Worm (Caenorhabditis elegans): Measurements from ENCODE around the gene Y46D2A.3.

Y46D2A.3 gene

ce11 chrII:3344917-3345316 is 17.9 kb upstream of the Y46D2A.3 start, which contains the start of gene bath-28:
Gene bath-28 (minus strand): TSS chrII:3344967.
- TF ChIP-seq lin-15B (tag; optimal IDR thresholded peaks at IDR 0.05): no peak
- TF ChIP-seq rnt-1 (tag; optimal IDR thresholded peaks at IDR 0.05): no peak
- TF ChIP-seq xbp-1 (tag; optimal IDR thresholded peaks at IDR 0.05): no peak
- TF ChIP-seq tlp-1 (tag; optimal IDR thresholded peaks at IDR 0.05): no peak
- no peak for TF ChIP-seq sox-4 (tag; optimal IDR thresholded peaks at IDR 0.05)
- TF ChIP-seq C04F5.9 (tag; optimal IDR thresholded peaks at IDR 0.05): no peak
- TF ChIP-seq fkh-10 (GFP tag; optimal IDR thresholded peaks at IDR 0.05): no peak
- TF ChIP-seq hpl-2 (GFP tag; optimal IDR thresholded peaks at IDR 0.05): no peak
- no peak for TF ChIP-seq hlh-4 (tag; optimal IDR thresholded peaks at IDR 0.05)
- no peak for TF ChIP-seq elt-3 (tag; optimal IDR thresholded peaks at IDR 0.05)
- TF ChIP-seq nhr-76 (tag; optimal IDR thresholded peaks at IDR 0.05): no peak
- TF ChIP-seq lin-35 (GFP tag; optimal IDR thresholded peaks at IDR 0.05): no peak

- TF ChIP-seq sptf-1 (tag; optimal IDR thresholded peaks at IDR 0.05) (no peak), elt-2 (tag; optimal IDR thresholded peaks at IDR 0.05) (no peak), nhr-76 (tag; optimal IDR thresholded peaks at IDR 0.05) (no peak), mef-2 (tag; optimal IDR thresholded peaks at IDR 0.05) (no peak), nhr-28 (tag; optimal IDR thresholded peaks at IDR 0.05) (no peak), unc-30 (tag; optimal IDR thresholded peaks at IDR 0.05) (no peak), grh-1 (GFP tag; IDR thresholded peaks at IDR 0.05) (no peak), fkh-4 (tag; optimal IDR thresholded peaks at IDR 0.05; ENCODE audit: borderline replicate concordance) (no peak), zag-1 (tag; optimal IDR thresholded peaks at IDR 0.05) (no peak), sox-4 (tag; optimal IDR thresholded peaks at IDR 0.05) (no peak), dpl-1 (GFP tag; optimal IDR thresholded peaks at IDR 0.05) (no peak), tbx-2 (tag; optimal IDR thresholded peaks at IDR 0.05) (no peak), isw-1 (GFP tag; IDR thresholded peaks at IDR 0.05) (no peak), pax-3 (tag; optimal IDR thresholded peaks at IDR 0.05) (no peak), Y116A8C.19 (tag; optimal IDR thresholded peaks at IDR 0.05; ENCODE audit: borderline replicate concordance) (no peak), irx-1 (tag; optimal IDR thresholded peaks at IDR 0.05) (no peak), hlh-17 (GFP tag; optimal IDR thresholded peaks at IDR 0.05; ENCODE audit: borderline replicate concordance) (no peak), ztf-4 (tag; optimal IDR thresholded peaks at IDR 0.05) (no peak), hpl-2 (GFP tag; optimal IDR thresholded peaks at IDR 0.05) (no peak)
Measured at ce11 chrII:3343714-3344113, 16.7 kb upstream of the Y46D2A.3 start, which contains the start of gene F14D2.15. Gene F14D2.15 (minus strand): TSS chrII:3343814.

- no peak for TF ChIP-seq ceh-88 (GFP tag; IDR thresholded peaks at IDR 0.05)
- no peak for TF ChIP-seq unc-30 (tag; optimal IDR thresholded peaks at IDR 0.05)
- no peak for TF ChIP-seq irx-1 (tag; optimal IDR thresholded peaks at IDR 0.05)
- no peak for TF ChIP-seq nhr-76 (tag; optimal IDR thresholded peaks at IDR 0.05)
- TF ChIP-seq nhr-11 (tag; optimal IDR thresholded peaks at IDR 0.05): no peak
- no peak for TF ChIP-seq ceh-90 (tag; optimal IDR thresholded peaks at IDR 0.05)
- TF ChIP-seq ces-1 (GFP tag; optimal IDR thresholded peaks at IDR 0.05): no peak
- TF ChIP-seq mab-9 (GFP tag; IDR thresholded peaks at IDR 0.05): no peak
- TF ChIP-seq C34B4.2 (tag; optimal IDR thresholded peaks at IDR 0.05): no peak
- TF ChIP-seq blmp-1 (tag; optimal IDR thresholded peaks at IDR 0.05): no peak
- TF ChIP-seq lin-35 (GFP tag; optimal IDR thresholded peaks at IDR 0.05): no peak
- no peak for TF ChIP-seq pax-3 (tag; optimal IDR thresholded peaks at IDR 0.05)
- TF ChIP-seq unc-98 (GFP tag; IDR thresholded peaks at IDR 0.05): no peak
- no peak for TF ChIP-seq elt-3 (tag; optimal IDR thresholded peaks at IDR 0.05)
- TF ChIP-seq F16B12.6 (tag; optimal IDR thresholded peaks at IDR 0.05): no peak
- TF ChIP-seq aha-1 (tag; optimal IDR thresholded peaks at IDR 0.05): no peak
- TF ChIP-seq nhr-237 (tag; optimal IDR thresholded peaks at IDR 0.05): no peak
Measured at ce11 chrII:3341989-3342388, 15.0 kb upstream of the Y46D2A.3 start, which contains the start of gene F14D2.11. Gene F14D2.11 (minus strand): TSS chrII:3342089.
